Worm (Caenorhabditis elegans): ENCODE results near the gene W01C8.1.

- TF ChIP-seq zag-1 (tag; optimal IDR thresholded peaks at IDR 0.05) (no peak), daf-12 (tag; optimal IDR thresholded peaks at IDR 0.05) (no peak), ceh-82 (tag; optimal IDR thresholded peaks at IDR 0.05) (no peak), nhr-237 (tag; optimal IDR thresholded peaks at IDR 0.05) (no peak), skn-1 (tag; optimal IDR thresholded peaks at IDR 0.05) (no peak), nhr-25 (tag; optimal IDR thresholded peaks at IDR 0.05) (no peak), jun-1 (tag; optimal IDR thresholded peaks at IDR 0.05) (no peak), ztf-11 (tag; optimal IDR thresholded peaks at IDR 0.05) (no peak), unc-62 (GFP tag; optimal IDR thresholded peaks at IDR 0.05) (no peak), nhr-28 (tag; optimal IDR thresholded peaks at IDR 0.05) (no peak)
Observed at ce11 chrX:5699555-5699954, 7.4 kb downstream of the W01C8.1 start.
